Worm (Caenorhabditis elegans): ENCODE results near the gene F12A10.1.

F12A10.1 gene

DNA sequence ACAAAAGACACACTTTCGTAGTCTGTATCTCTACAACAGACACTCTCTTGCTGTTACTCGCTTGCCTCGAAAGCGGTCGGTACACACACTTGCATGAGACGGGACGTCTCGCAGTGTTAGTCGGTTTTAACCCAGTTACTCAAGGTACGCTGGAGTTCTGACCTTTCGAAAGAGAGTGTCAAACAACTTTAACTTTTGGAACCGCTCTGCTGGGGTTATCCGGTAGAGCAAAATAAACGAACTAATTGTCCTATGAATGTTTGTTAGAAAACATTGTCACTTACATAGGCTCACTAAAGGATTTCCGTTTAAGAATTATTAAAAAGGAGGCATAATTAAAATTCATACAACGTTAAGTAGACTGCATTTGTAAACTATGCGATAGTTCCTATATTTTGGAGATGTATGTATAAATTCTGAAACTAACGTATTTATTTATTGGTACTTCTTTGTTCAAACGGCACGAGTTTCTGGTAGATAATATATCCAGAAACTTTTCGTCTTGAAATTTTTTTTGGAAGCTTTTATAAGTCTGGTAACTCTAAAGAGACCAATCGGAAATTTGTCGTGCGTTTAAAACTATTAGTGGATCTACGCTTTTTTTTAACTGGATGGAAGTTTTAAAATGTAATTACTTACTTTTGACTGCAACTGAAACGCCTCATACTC, 47.3 kb downstream of the F12A10.1 start (continued):
- peak; percentile 89 for TF ChIP-seq nfya-1 (tag; optimal IDR thresholded peaks at IDR 0.05)
- TF ChIP-seq K09A11.1 (tag; optimal IDR thresholded peaks at IDR 0.05; ENCODE audit: insufficient read depth), result peak; percentile 77
- peak; percentile 63 for TF ChIP-seq ets-4 (tag; optimal IDR thresholded peaks at IDR 0.05)
- peak; percentile 44 for TF ChIP-seq F13H6.1 (tag; optimal IDR thresholded peaks at IDR 0.05)
- TF ChIP-seq fkh-10 (GFP tag; optimal IDR thresholded peaks at IDR 0.05), result peak; percentile 84
- TF ChIP-seq hlh-13 (GFP tag; optimal IDR thresholded peaks at IDR 0.05), result peak; percentile 64
- no peak for TF ChIP-seq mec-3 (tag; optimal IDR thresholded peaks at IDR 0.05; ENCODE audit: borderline replicate concordance)
- TF ChIP-seq elt-2 (tag; optimal IDR thresholded peaks at IDR 0.05), result peak; percentile 97
- peak; percentile 77 for TF ChIP-seq pqm-1 (tag; optimal IDR thresholded peaks at IDR 0.05)
- TF ChIP-seq lin-11 (tag; optimal IDR thresholded peaks at IDR 0.05), result peak; percentile 68
- peak; percentile 79 for TF ChIP-seq pat-9 (tag; optimal IDR thresholded peaks at IDR 0.05)
- peak; percentile 99 for TF ChIP-seq ama-1 (optimal IDR thresholded peaks at IDR 0.05)
- TF ChIP-seq unc-55 (GFP tag; optimal IDR thresholded peaks at IDR 0.05), result peak; percentile 48
- peak; percentile 65 for TF ChIP-seq ceh-6 (GFP tag; optimal IDR thresholded peaks at IDR 0.05)
- peak; percentile 39 for TF ChIP-seq hlh-15 (tag; optimal IDR thresholded peaks at IDR 0.05)
- peak; percentile 89 for TF ChIP-seq ceh-19 (GFP tag; optimal IDR thresholded peaks at IDR 0.05)
- peak; percentile 58 for TF ChIP-seq Y22D7AL.16 (tag; optimal IDR thresholded peaks at IDR 0.05)

DNA sequence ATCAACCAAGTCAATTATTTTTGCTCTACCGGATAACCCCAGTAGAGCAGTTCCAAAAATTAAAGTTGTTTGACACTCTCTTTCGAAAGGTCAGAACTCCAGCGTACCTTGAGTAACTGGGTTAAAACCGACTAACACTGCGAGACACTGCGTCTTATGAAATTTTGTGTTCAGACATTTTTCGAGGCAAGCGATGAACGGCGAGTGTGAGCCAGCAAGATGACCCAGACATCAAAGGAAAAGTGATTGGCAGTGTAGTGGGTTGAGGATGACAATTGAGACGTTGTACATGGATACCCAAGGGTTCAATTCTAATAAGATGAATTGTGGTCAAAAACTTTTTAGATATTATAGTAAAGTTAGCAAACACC, 47.8 kb downstream of the F12A10.1 start:
- TF ChIP-seq odd-2 (tag; optimal IDR thresholded peaks at IDR 0.05) (no peak), hlh-15 (tag; optimal IDR thresholded peaks at IDR 0.05) (no peak), hlh-6 (tag; optimal IDR thresholded peaks at IDR 0.05) (no peak), nhr-232 (tag; optimal IDR thresholded peaks at IDR 0.05) (no peak), che-1 (tag; optimal IDR thresholded peaks at IDR 0.05) (no peak), dve-1 (tag; optimal IDR thresholded peaks at IDR 0.05) (no peak), dmd-4 (tag; optimal IDR thresholded peaks at IDR 0.05; ENCODE audit: borderline replicate concordance) (no peak), pat-9 (tag; optimal IDR thresholded peaks at IDR 0.05) (no peak), hlh-8 (tag; optimal IDR thresholded peaks at IDR 0.05) (no peak), ahr-1 (tag; optimal IDR thresholded peaks at IDR 0.05) (no peak), ceh-48 (tag; optimal IDR thresholded peaks at IDR 0.05) (no peak), lin-11 (tag; optimal IDR thresholded peaks at IDR 0.05) (no peak), sdc-2 (tag; optimal IDR thresholded peaks at IDR 0.05) (no peak), fax-1 (tag; optimal IDR thresholded peaks at IDR 0.05) (no peak), C38D4.7 (GFP tag; optimal IDR thresholded peaks at IDR 0.05) (no peak)

ce11 chrII:5544764-5545163, 48.4 kb downstream of the F12A10.1 start, which contains the start of gene ins-13:
Gene ins-13 (minus strand): TSS chrII:5544864.
- TF ChIP-seq pros-1 (tag; optimal IDR thresholded peaks at IDR 0.05) (no peak), npax-4 (tag; optimal IDR thresholded peaks at IDR 0.05) (no peak), mec-3 (tag; optimal IDR thresholded peaks at IDR 0.05; ENCODE audit: borderline replicate concordance) (no peak), dve-1 (tag; optimal IDR thresholded peaks at IDR 0.05) (no peak), pag-3 (tag; optimal IDR thresholded peaks at IDR 0.05; ENCODE audit: borderline replicate concordance) (no peak), dmd-4 (tag; optimal IDR thresholded peaks at IDR 0.05; ENCODE audit: borderline replicate concordance) (no peak), unc-55 (GFP tag; optimal IDR thresholded peaks at IDR 0.05) (no peak), hlh-13 (GFP tag; optimal IDR thresholded peaks at IDR 0.05) (no peak), tbx-7 (tag; optimal IDR thresholded peaks at IDR 0.05) (no peak), hlh-6 (tag; optimal IDR thresholded peaks at IDR 0.05) (no peak), C38D4.7 (GFP tag; optimal IDR thresholded peaks at IDR 0.05) (no peak), rnt-1 (tag; optimal IDR thresholded peaks at IDR 0.05) (no peak), K02D7.2 (tag; optimal IDR thresholded peaks at IDR 0.05) (no peak), nfya-1 (tag; optimal IDR thresholded peaks at IDR 0.05) (no peak), fkh-6 (tag; optimal IDR thresholded peaks at IDR 0.05) (no peak), ceh-48 (tag; optimal IDR thresholded peaks at IDR 0.05) (no peak), ceh-19 (GFP tag; optimal IDR thresholded peaks at IDR 0.05) (no peak)

All from whole organism, late embryonic.